Fruit fly (Drosophila melanogaster): ENCODE data around the gene CG17190.

DNA sequence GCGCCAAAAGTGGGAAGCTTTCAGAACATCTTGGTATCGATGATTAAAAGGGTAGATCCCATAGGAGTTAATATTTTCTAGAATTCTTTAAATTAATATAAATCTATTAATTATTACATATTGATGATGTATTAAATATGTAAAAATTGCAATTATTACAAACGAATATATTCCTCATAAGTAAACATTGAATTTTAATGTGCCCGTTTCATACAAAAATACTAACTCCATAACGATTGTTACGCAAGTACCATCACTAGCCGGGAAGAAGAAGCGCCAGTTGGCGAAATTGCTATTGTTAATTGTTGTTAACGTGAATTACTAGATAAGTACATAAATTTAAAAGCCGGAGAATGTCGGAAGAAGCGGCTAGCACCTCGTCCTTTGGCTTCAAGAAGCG lies 44.2 kb upstream of the CG17190 start, which contains the start of gene mdlc:
- TF ChIP-seq Pif1B (GFP tag; optimal IDR thresholded peaks at IDR 0.05) (no peak), rn (GFP tag; IDR thresholded peaks at IDR 0.05) (no peak), CG13204 (GFP tag; optimal IDR thresholded peaks at IDR 0.05) (no peak), CG14655 (GFP tag; optimal IDR thresholded peaks at IDR 0.05) (no peak), fd96Ca (GFP tag; IDR thresholded peaks at IDR 0.05) (no peak), CG8301 (tag; optimal IDR thresholded peaks at IDR 0.05) (no peak), CG34367 (tag; optimal IDR thresholded peaks at IDR 0.05) (no peak), Ets98B (GFP tag; IDR thresholded peaks at IDR 0.05) (no peak), Pif1A (GFP tag; optimal IDR thresholded peaks at IDR 0.05) (no peak), CG17806 (tag; optimal IDR thresholded peaks at IDR 0.05) (no peak), CG4496 (GFP tag; IDR thresholded peaks at IDR 0.05) (no peak), CG12605 (GFP tag; IDR thresholded peaks at IDR 0.05) (no peak)
